Worm (Caenorhabditis elegans) whole organism, late embryonic: ENCODE measurements around the gene serp-1.1.

Experiments
- ama-1 ChIP-seq: fragments of 150-350 bp; optimal IDR thresholded peaks from 2 replicates; lab custom pipeline; 2014
- ceh-2 ChIP-seq: sonication (generic microtip); optimal IDR thresholded peaks from 2 replicates; lab custom pipeline; 2016; ENCODE audit warnings: missing genotype, missing genetic modification characterization, missing compliant biosample characterization
- ceh-45 ChIP-seq: fragments of 200-800 bp; sonication (Bioruptor generic); IDR thresholded peaks from 2 replicates; pipeline ENCODE4 v1.3.6; 2022; ENCODE audit warnings: missing genetic modification reagents, missing genetic modification characterization, missing compliant biosample characterization
- ceh-48 ChIP-seq: sonication (generic microtip); optimal IDR thresholded peaks from 2 replicates; lab custom pipeline; 2016; ENCODE audit warnings: missing genetic modification characterization, inconsistent platforms, missing compliant biosample characterization
- eyg-1 ChIP-seq: sonication (generic microtip); optimal IDR thresholded peaks from 2 replicates; lab custom pipeline; 2016; ENCODE audit warnings: missing genotype, missing genetic modification characterization, missing compliant biosample characterization
- hlh-6 ChIP-seq: sonication (generic microtip); optimal IDR thresholded peaks from 2 replicates; lab custom pipeline; 2016; ENCODE audit warnings: missing genotype, missing genetic modification characterization, missing compliant biosample characterization
- nfya-1 ChIP-seq: sonication (generic microtip); optimal IDR thresholded peaks from 2 replicates; lab custom pipeline; 2017; ENCODE audit warnings: missing genetic modification characterization, mild to moderate bottlenecking, missing compliant biosample characterization, antibody characterized with exemption, moderate library complexity
- pqm-1 ChIP-seq: sonication (generic microtip); optimal IDR thresholded peaks from 2 replicates; lab custom pipeline; 2016; ENCODE audit warnings: missing genetic modification characterization, missing compliant biosample characterization
- syd-9 ChIP-seq: sonication (generic microtip); optimal IDR thresholded peaks from 2 replicates; lab custom pipeline; 2016; ENCODE audit warnings: mild to moderate bottlenecking, missing genetic modification characterization, moderate library complexity, missing compliant biosample characterization
- unc-42 ChIP-seq: sonication (generic microtip); optimal IDR thresholded peaks from 2 replicates; lab custom pipeline; 2016; ENCODE audit warnings: missing genotype, missing genetic modification characterization, missing compliant biosample characterization

- no peak for TF ChIP-seq syd-9
- no peak for TF ChIP-seq hlh-6 (tag; lab: Kevin White, UChicago)
- TF ChIP-seq nfya-1 (tag; lab: Kevin White, UChicago) = no peak
- no peak for TF ChIP-seq pqm-1 (tag; lab: Kevin White, UChicago)
- no peak for TF ChIP-seq ceh-48
- TF ChIP-seq ceh-2 (tag; lab: Kevin White, UChicago) = no peak
- TF ChIP-seq ama-1 (lab: Kevin White, UChicago) = no peak
- TF ChIP-seq unc-42 (tag; lab: Kevin White, UChicago) = no peak
- no peak for TF ChIP-seq eyg-1 (tag; lab: Kevin White, UChicago)
- no peak for TF ChIP-seq ceh-45 (GFP tag; lab: Robert Waterston, UW)
Observed at ce11 chrX:15838496-15838948, 2.9 kb upstream of the serp-1.1 start, which contains the start of gene acox-1.6.
